Fruit fly (Drosophila melanogaster) whole organism, embryonic: ENCODE data around the gene eIF1.

Source experiments
- Adf1 ChIP-seq: fragments of 200-800 bp; sonication (Bioruptor generic); IDR thresholded peaks from 2 replicates; pipeline ENCODE4 v1.3.6; 2022; ENCODE audit warnings: missing biosample characterization, missing genetic modification characterization
- Antp ChIP-seq: fragments of 200-800 bp; sonication (Bioruptor generic); optimal IDR thresholded peaks from 3 replicates; lab custom pipeline; 2016; ENCODE audit warnings: missing biosample characterization, missing genetic modification characterization
- BEAF-32 ChIP-seq: fragments of 200-800 bp; sonication (Bioruptor generic); optimal IDR thresholded peaks from 3 replicates; lab custom pipeline; 2017; ENCODE audit warnings: missing biosample characterization, missing genetic modification characterization, mild to moderate bottlenecking, moderate library complexity, missing genetic modification reagents
- Bdp1 ChIP-seq: fragments of 200-800 bp; sonication (Bioruptor generic); optimal IDR thresholded peaks from 3 replicates; lab custom pipeline; 2016; ENCODE audit warnings: missing biosample characterization, missing genetic modification characterization
- Bteb2 ChIP-seq: fragments of 200-800 bp; sonication (Bioruptor generic); optimal IDR thresholded peaks from 2 replicates; lab custom pipeline; 2016; ENCODE audit warnings: missing biosample characterization, missing genetic modification characterization
- C15 ChIP-seq: fragments of 200-800 bp; sonication (Bioruptor generic); IDR thresholded peaks from 3 replicates; pipeline ENCODE4 v1.3.6; 2022; ENCODE audit warnings: missing biosample characterization, missing genetic modification characterization
- CG10979 ChIP-seq: fragments of 200-800 bp; sonication (Bioruptor generic); optimal IDR thresholded peaks from 2 replicates; lab custom pipeline; 2018; ENCODE audit warnings: missing biosample characterization, mild to moderate bottlenecking, missing genetic modification characterization, moderate library complexity
- CG12299 ChIP-seq: fragments of 200-800 bp; sonication (Bioruptor generic); optimal IDR thresholded peaks from 2 replicates; lab custom pipeline; 2018; ENCODE audit warnings: missing biosample characterization, mild to moderate bottlenecking, missing genetic modification characterization
- CG1529 ChIP-seq: fragments of 200-800 bp; sonication (Bioruptor generic); optimal IDR thresholded peaks from 3 replicates; lab custom pipeline; 2018; ENCODE audit warnings: missing biosample characterization, missing genetic modification characterization
- CG15696 ChIP-seq: fragments of 200-800 bp; sonication (Bioruptor generic); optimal IDR thresholded peaks from 2 replicates; lab custom pipeline; 2019; ENCODE audit warnings: missing biosample characterization, mild to moderate bottlenecking, missing genetic modification characterization, moderate library complexity
- CG17361 ChIP-seq: fragments of 200-800 bp; sonication (Bioruptor generic); IDR thresholded peaks from 3 replicates; pipeline ENCODE4 v1.3.6; 2022; ENCODE audit warnings: missing biosample characterization, missing genetic modification characterization
- CG1832 ChIP-seq: fragments of 200-800 bp; sonication (Bioruptor generic); optimal IDR thresholded peaks from 2 replicates; lab custom pipeline; 2017; ENCODE audit warnings: missing biosample characterization, mild to moderate bottlenecking, missing genetic modification characterization, inconsistent platforms
- CG2875 ChIP-seq: fragments of 200-800 bp; sonication (Bioruptor generic); optimal IDR thresholded peaks from 2 replicates; lab custom pipeline; 2017; ENCODE audit warnings: missing biosample characterization, mild to moderate bottlenecking, missing genetic modification characterization, missing genetic modification reagents
- CG34224 ChIP-seq: fragments of 200-800 bp; sonication (Bioruptor generic); IDR thresholded peaks from 3 replicates; pipeline ENCODE4 v1.3.6; 2022; ENCODE audit warnings: missing biosample characterization, missing genetic modification characterization; ENCODE audit not compliant: partially characterized antibody
- CG3847 ChIP-seq: fragments of 200-800 bp; sonication (Bioruptor generic); IDR thresholded peaks from 2 replicates; pipeline ENCODE4 v1.3.6; 2022; ENCODE audit warnings: missing biosample characterization, missing genetic modification characterization
- CG4854 ChIP-seq: fragments of 200-800 bp; sonication (Bioruptor generic); optimal IDR thresholded peaks from 2 replicates; lab custom pipeline; 2016; ENCODE audit warnings: missing biosample characterization, missing genetic modification characterization, inconsistent platforms
- CG7786 ChIP-seq: fragments of 200-800 bp; sonication (Bioruptor generic); optimal IDR thresholded peaks from 2 replicates; lab custom pipeline; 2016; ENCODE audit warnings: missing biosample characterization, missing genetic modification characterization
- CG8290 ChIP-seq, 3 experiments: fragments of 200-800 bp; sonication (Bioruptor generic); optimal IDR thresholded peaks; 2 replicates each; lab custom pipeline; 2016 to 2019; ENCODE audit warnings: missing biosample characterization in 3 of 3, missing genetic modification characterization in 3 of 3, mild to moderate bottlenecking in 2 of 3, moderate library complexity in 1 of 3
- CG8388 ChIP-seq: fragments of 200-800 bp; sonication (Bioruptor generic); optimal IDR thresholded peaks from 2 replicates; lab custom pipeline; 2019; ENCODE audit warnings: missing biosample characterization, mild to moderate bottlenecking, missing genetic modification characterization, moderate library complexity
- CG8924 ChIP-seq: fragments of 200-800 bp; optimal IDR thresholded peaks from 3 replicates; lab custom pipeline; 2019; ENCODE audit warnings: missing biosample characterization, mild to moderate bottlenecking, missing genetic modification characterization, moderate library complexity
- CG9817 ChIP-seq: fragments of 200-800 bp; sonication (Bioruptor generic); optimal IDR thresholded peaks from 2 replicates; lab custom pipeline; 2018; ENCODE audit warnings: missing biosample characterization, mild to moderate bottlenecking, missing genetic modification characterization, moderate library complexity
- CG9932 ChIP-seq: fragments of 200-800 bp; sonication (Bioruptor generic); IDR thresholded peaks from 2 replicates; pipeline ENCODE4 v1.3.6; 2022; ENCODE audit warnings: missing biosample characterization, missing genetic modification characterization
- Chrac-16 ChIP-seq: fragments of 200-800 bp; sonication (Bioruptor generic); optimal IDR thresholded peaks from 3 replicates; lab custom pipeline; 2016; ENCODE audit warnings: missing biosample characterization, missing genetic modification characterization
- Dll ChIP-seq: fragments of 200-800 bp; sonication (Bioruptor generic); IDR thresholded peaks from 4 replicates; pipeline ENCODE4 v1.3.6; 2022; ENCODE audit warnings: missing biosample characterization, missing genetic modification characterization; ENCODE audit not compliant: partially characterized antibody
- GATAe ChIP-seq: fragments of 200-800 bp; sonication (Bioruptor generic); conservative IDR thresholded peaks from 2 replicates; pipeline ENCODE4 v1.3.6; 2022; ENCODE audit warnings: missing biosample characterization, missing genetic modification characterization
- Jarid2 ChIP-seq: fragments of 200-800 bp; sonication (Bioruptor generic); optimal IDR thresholded peaks from 3 replicates; lab custom pipeline; 2017; ENCODE audit warnings: mild to moderate bottlenecking, missing biosample characterization, missing genetic modification reagents, missing genetic modification characterization
- Kr ChIP-seq: fragments of 200-800 bp; sonication (Bioruptor generic); optimal IDR thresholded peaks from 2 replicates; lab custom pipeline; 2017; ENCODE audit warnings: missing biosample characterization, mild to moderate bottlenecking, missing genetic modification characterization
- MBD-R2 ChIP-seq: fragments of 200-800 bp; sonication (Bioruptor generic); IDR thresholded peaks from 2 replicates; pipeline ENCODE4 v1.3.6; 2022; ENCODE audit warnings: missing biosample characterization, missing genetic modification characterization
- MESR4 ChIP-seq: fragments of 200-800 bp; sonication (Bioruptor generic); optimal IDR thresholded peaks from 2 replicates; lab custom pipeline; 2018; ENCODE audit warnings: missing biosample characterization, mild to moderate bottlenecking, missing genetic modification characterization, moderate library complexity
- NC2β ChIP-seq: fragments of 200-800 bp; sonication (Bioruptor generic); optimal IDR thresholded peaks from 2 replicates; lab custom pipeline; 2016; ENCODE audit warnings: missing biosample characterization, missing genetic modification characterization
- Nf-YB ChIP-seq: fragments of 200-800 bp; sonication (Bioruptor generic); optimal IDR thresholded peaks from 3 replicates; lab custom pipeline; 2019; ENCODE audit warnings: missing biosample characterization, mild to moderate bottlenecking, missing genetic modification characterization, moderate library complexity
- Ssrp ChIP-seq: fragments of 200-800 bp; sonication (Bioruptor generic); optimal IDR thresholded peaks from 2 replicates; lab custom pipeline; 2018; ENCODE audit warnings: missing biosample characterization, mild to moderate bottlenecking, missing genetic modification characterization, moderate library complexity
- ara ChIP-seq: fragments of 200-800 bp; sonication (Bioruptor generic); IDR thresholded peaks from 2 replicates; pipeline ENCODE4 v1.3.6; 2022; ENCODE audit warnings: missing biosample characterization, missing genetic modification characterization
- bigmax ChIP-seq: fragments of 200-800 bp; sonication (Bioruptor generic); optimal IDR thresholded peaks from 2 replicates; lab custom pipeline; 2018; ENCODE audit warnings: missing biosample characterization, mild to moderate bottlenecking, missing genetic modification characterization
- caup ChIP-seq: fragments of 200-800 bp; sonication (Bioruptor generic); optimal IDR thresholded peaks from 3 replicates; lab custom pipeline; 2017; ENCODE audit warnings: missing biosample characterization, mild to moderate bottlenecking, missing genetic modification characterization, moderate library complexity; ENCODE audit not compliant: severe bottlenecking
- ems ChIP-seq: fragments of 200-800 bp; sonication (Bioruptor generic); optimal IDR thresholded peaks from 3 replicates; lab custom pipeline; 2016; ENCODE audit warnings: missing biosample characterization, missing genetic modification characterization
- ftz-f1 ChIP-seq: fragments of 200-800 bp; sonication (Bioruptor generic); optimal IDR thresholded peaks from 2 replicates; lab custom pipeline; 2016; ENCODE audit warnings: missing biosample characterization, missing genetic modification characterization
- gfzf ChIP-seq: fragments of 200-800 bp; sonication (Bioruptor generic); optimal IDR thresholded peaks from 2 replicates; lab custom pipeline; 2016; ENCODE audit warnings: missing biosample characterization, mild to moderate bottlenecking, missing genetic modification characterization, moderate library complexity
- grn ChIP-seq: fragments of 200-800 bp; sonication (Bioruptor generic); optimal IDR thresholded peaks from 3 replicates; lab custom pipeline; 2017; ENCODE audit warnings: missing biosample characterization, missing genetic modification characterization
- inv ChIP-seq: fragments of 200-800 bp; sonication (Bioruptor generic); IDR thresholded peaks from 2 replicates; pipeline ENCODE4 v1.3.6; 2022; ENCODE audit warnings: missing biosample characterization, missing genetic modification characterization; ENCODE audit not compliant: partially characterized antibody
- lov ChIP-seq, 2 experiments: fragments of 200-800 bp in 1 of 2; fragments of >200 bp in 1 of 2; sonication (Bioruptor generic) in 1 of 2; IDR thresholded peaks in 1 of 2; optimal IDR thresholded peaks in 1 of 2; 2 replicates in 1 of 2; 3 replicates in 1 of 2; pipeline versions ENCODE4 v1.3.6 to Lab custom; 2017 to 2022; ENCODE audit warnings: missing biosample characterization in 1 of 2, missing genetic modification characterization in 1 of 2
- maf-S ChIP-seq: fragments of 200-800 bp; sonication (Bioruptor generic); optimal IDR thresholded peaks from 2 replicates; lab custom pipeline; 2016; ENCODE audit warnings: missing biosample characterization, missing genetic modification characterization
- pita ChIP-seq: fragments of 200-800 bp; sonication (Bioruptor generic); optimal IDR thresholded peaks from 2 replicates; lab custom pipeline; 2017; ENCODE audit warnings: missing biosample characterization, mild to moderate bottlenecking, missing genetic modification characterization
- repo ChIP-seq: fragments of 200-800 bp; sonication (Bioruptor generic); optimal IDR thresholded peaks from 2 replicates; lab custom pipeline; 2016; ENCODE audit warnings: missing biosample characterization, missing genetic modification characterization
- sd ChIP-seq: fragments of 200-800 bp; sonication (Bioruptor generic); optimal IDR thresholded peaks from 3 replicates; lab custom pipeline; 2018; ENCODE audit warnings: missing biosample characterization, mild to moderate bottlenecking, missing genetic modification characterization, moderate library complexity
- sim ChIP-seq: fragments of 200-800 bp; sonication (Bioruptor generic); IDR thresholded peaks from 2 replicates; pipeline ENCODE4 v1.3.6; 2022; ENCODE audit warnings: missing biosample characterization, missing genetic modification characterization
- slou ChIP-seq: fragments of 200-800 bp; sonication (Bioruptor generic); optimal IDR thresholded peaks from 3 replicates; lab custom pipeline; 2016; ENCODE audit warnings: missing biosample characterization, missing genetic modification characterization
- sob ChIP-seq: fragments of 200-800 bp; sonication (Bioruptor generic); IDR thresholded peaks from 2 replicates; pipeline ENCODE4 v1.3.6; 2022; ENCODE audit warnings: missing biosample characterization, missing genetic modification characterization
- vvl ChIP-seq: fragments of 200-800 bp; sonication (Bioruptor generic); IDR thresholded peaks from 2 replicates; pipeline ENCODE4 v1.3.6; 2022; ENCODE audit warnings: missing biosample characterization, missing genetic modification characterization

The eIF1 gene

dm6 chr3L:3178530-3179096, 44.5 kb upstream of the eIF1 start, which contains the start of the genes MnM and Girdin (continued):
- TF ChIP-seq maf-S (GFP tag; lab: Kevin White, UChicago) (peak; percentile 75), lov (optimal IDR thresholded peaks at IDR 0.05; lab: Kevin White, UChicago) (no peak), lov (GFP tag; IDR thresholded peaks at IDR 0.05; lab: Robert Waterston, UW) (no peak), MESR4 (peak; percentile 63), ftz-f1 (no peak), Adf1 (GFP tag; lab: Robert Waterston, UW) (no peak), CG9817 (peak; percentile 67), CG2875 (GFP tag; lab: Kevin White, UChicago) (no peak), Antp (GFP tag; lab: Kevin White, UChicago) (peak; percentile 82), BEAF-32 (peak; percentile 96), repo (GFP tag; lab: Kevin White, UChicago) (peak; percentile 54), gfzf (GFP tag; lab: Kevin White, UChicago) (peak; percentile 34), CG9932 (peak; percentile 88), CG1529 (no peak), Chrac-16 (peak; percentile 61), Bdp1 (GFP tag; lab: Kevin White, UChicago) (peak; percentile 54), grn (no peak), ems (GFP tag; lab: Kevin White, UChicago) (peak; percentile 50), CG17361 (GFP tag; lab: Robert Waterston, UW) (no peak; the same call in none of the 3 replicates), sob (peak; percentile 62), CG3847 (GFP tag; lab: Robert Waterston, UW) (peak; percentile 73), NC2β (GFP tag; lab: Kevin White, UChicago) (peak; percentile 51), bigmax (GFP tag; lab: Kevin White, UChicago) (no peak), ara (GFP tag; lab: Robert Waterston, UW) (peak; percentile 30; the same call in 1 of the 2 replicates), C15 (no peak), Kr (no peak), Nf-YB (GFP tag; lab: Kevin White, UChicago) (no peak), CG4854 (no peak), CG1832 (GFP tag; lab: Kevin White, UChicago) (no peak), slou (GFP tag; lab: Kevin White, UChicago) (no peak), CG7786 (peak; percentile 86), CG8290 (GFP tag; optimal IDR thresholded peaks at IDR 0.05; lab: Kevin White, UChicago) (peak; percentile 41), CG8290 (tag; optimal IDR thresholded peaks at IDR 0.05; lab: Kevin White, UChicago) (peak in 1 of 2 experiments; percentile 25), MBD-R2 (peak; percentile 63; the same call in 1 of the 2 replicates), Ssrp (tag; lab: Kevin White, UChicago) (peak; percentile 46), CG34224 (GFP tag; lab: Robert Waterston, UW) (peak; percentile 74; the same call in 2 of the 3 replicates), pita (GFP tag; lab: Kevin White, UChicago) (no peak), GATAe (no peak), CG8388 (no peak), Jarid2 (GFP tag; lab: Kevin White, UChicago) (no peak), CG10979 (peak; percentile 36), Bteb2 (GFP tag; lab: Kevin White, UChicago) (peak; percentile 69), caup (GFP tag; lab: Kevin White, UChicago) (no peak), CG8924 (peak; percentile 46), CG15696 (tag; lab: Kevin White, UChicago) (peak; percentile 41), sd (tag; lab: Kevin White, UChicago) (peak; percentile 91), Dll (GFP tag; lab: Robert Waterston, UW) (peak; percentile 93), sim (no peak), vvl (GFP tag; lab: Robert Waterston, UW) (peak; percentile 41; the same call in 1 of the 2 replicates), inv (peak; percentile 87), CG12299 (no peak)
